Worm (Caenorhabditis elegans): ENCODE data around the gene M02A10.1.

DNA sequence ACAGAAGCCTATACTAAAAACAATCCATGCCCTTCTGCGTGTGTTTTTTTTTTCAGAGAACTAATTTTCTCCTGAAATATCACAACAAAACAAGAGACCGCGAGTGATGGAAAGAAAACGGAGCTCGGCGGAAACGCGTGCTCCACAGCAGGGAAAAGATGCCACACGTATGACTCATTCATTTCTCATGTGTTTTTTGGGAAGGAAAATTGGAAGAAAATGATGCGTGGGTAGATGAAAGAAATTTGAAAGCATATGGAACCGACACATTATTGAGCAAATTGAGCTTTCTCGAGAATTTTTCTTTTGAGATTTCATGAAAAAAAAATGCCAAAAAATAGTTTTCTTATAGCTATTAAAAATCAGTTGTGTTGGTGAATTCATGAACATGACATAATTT, 19.7 kb downstream of the M02A10.1 start:
- TF ChIP-seq jun-1 (tag; optimal IDR thresholded peaks at IDR 0.05) = no peak
- no peak for TF ChIP-seq aly-2 (tag; optimal IDR thresholded peaks at IDR 0.05)
- TF ChIP-seq nhr-77 (tag; optimal IDR thresholded peaks at IDR 0.05) = no peak
- TF ChIP-seq lin-39 (tag; optimal IDR thresholded peaks at IDR 0.05) = no peak
- TF ChIP-seq lin-15B (tag; optimal IDR thresholded peaks at IDR 0.05) = no peak
- no peak for TF ChIP-seq snpc-4 (tag; optimal IDR thresholded peaks at IDR 0.05)
